Fruit fly (Drosophila melanogaster) whole organism, wandering third instar larva: ENCODE data around the gene CG32199.

ENCODE experiments used
- Abd-B ChIP-seq: fragments of >200 bp; optimal IDR thresholded peaks from 2 replicates; lab custom pipeline; 2017; ENCODE audit warnings: missing biosample characterization, missing genetic modification characterization
- CG32264 ChIP-seq: fragments of 200-800 bp; sonication (Bioruptor generic); optimal IDR thresholded peaks from 2 replicates; lab custom pipeline; 2016; ENCODE audit warnings: missing biosample characterization, missing genetic modification characterization
- CG9705 ChIP-seq: fragments of 200-800 bp; sonication (Bioruptor generic); optimal IDR thresholded peaks from 2 replicates; lab custom pipeline; 2018; ENCODE audit warnings: missing biosample characterization, mild to moderate bottlenecking, missing genetic modification characterization
- CrebA ChIP-seq: fragments of 200-800 bp; sonication (Bioruptor generic); optimal IDR thresholded peaks from 2 replicates; lab custom pipeline; 2016; ENCODE audit warnings: missing biosample characterization, mild to moderate bottlenecking, missing genetic modification characterization, borderline replicate concordance
- Dif ChIP-seq: fragments of 200-275, 200-300 bp; sonication (Bioruptor generic); optimal IDR thresholded peaks from 2 replicates; lab custom pipeline; 2018; ENCODE audit warnings: missing biosample characterization, missing genetic modification characterization; ENCODE audit not compliant: partially characterized antibody
- GATAd ChIP-seq: sonication (Bioruptor generic); optimal IDR thresholded peaks from 2 replicates; lab custom pipeline; 2016; ENCODE audit warnings: missing biosample characterization, missing genetic modification characterization
- HLH106 ChIP-seq: fragments of 200-800 bp; optimal IDR thresholded peaks from 3 replicates; lab custom pipeline; 2019; ENCODE audit warnings: missing biosample characterization, mild to moderate bottlenecking, missing genetic modification characterization, moderate library complexity
- Hnf4 ChIP-seq: fragments of 200-800 bp; sonication (Bioruptor generic); optimal IDR thresholded peaks from 2 replicates; lab custom pipeline; 2016; ENCODE audit warnings: missing biosample characterization, mild to moderate bottlenecking, missing genetic modification characterization
- Hr78 ChIP-seq: fragments of >200 bp; optimal IDR thresholded peaks from 2 replicates; lab custom pipeline; 2017; ENCODE audit warnings: missing biosample characterization, missing genetic modification characterization
- Hr83 ChIP-seq: fragments of 200-300 bp; sonication (Bioruptor generic); optimal IDR thresholded peaks from 2 replicates; lab custom pipeline; 2016; ENCODE audit warnings: missing biosample characterization, mild to moderate bottlenecking, missing genetic modification characterization, moderate library complexity; ENCODE audit not compliant: poor library complexity, severe bottlenecking
- Jra ChIP-seq: sonication (Bioruptor generic); optimal IDR thresholded peaks from 2 replicates; lab custom pipeline; 2016; ENCODE audit warnings: missing biosample characterization, missing genetic modification characterization
- Mio ChIP-seq: sonication (Bioruptor generic); optimal IDR thresholded peaks from 2 replicates; lab custom pipeline; 2016; ENCODE audit warnings: missing biosample characterization, missing genetic modification characterization
- Myc ChIP-seq: fragments of >200 bp; optimal IDR thresholded peaks from 2 replicates; lab custom pipeline; 2017
- N ChIP-seq: fragments of >200 bp; optimal IDR thresholded peaks from 2 replicates; lab custom pipeline; 2018; ENCODE audit warnings: missing biosample characterization, missing external identifiers, missing genetic modification characterization
- OdsH ChIP-seq: fragments of 200-800 bp; sonication (Bioruptor generic); optimal IDR thresholded peaks from 2 replicates; lab custom pipeline; 2016; ENCODE audit warnings: missing biosample characterization, mild to moderate bottlenecking, missing genetic modification characterization
- Rel ChIP-seq, 2 experiments: fragments of 200-800 bp; sonication (Bioruptor generic) in 1 of 2; optimal IDR thresholded peaks; 2 replicates in 1 of 2; 3 replicates in 1 of 2; lab custom pipeline; 2016 to 2019; ENCODE audit warnings: mild to moderate bottlenecking in 2 of 2, missing biosample characterization in 2 of 2, missing genetic modification characterization in 2 of 2, moderate library complexity in 1 of 2
- Sp1 ChIP-seq: fragments of 200-800 bp; sonication (Bioruptor generic); optimal IDR thresholded peaks from 3 replicates; lab custom pipeline; 2019; ENCODE audit warnings: missing biosample characterization, mild to moderate bottlenecking, missing genetic modification characterization, moderate library complexity
- Vsx2 ChIP-seq: fragments of 200-300, 225-300 bp; sonication (Bioruptor generic); optimal IDR thresholded peaks from 2 replicates; lab custom pipeline; 2018; ENCODE audit warnings: missing biosample characterization, missing genetic modification characterization; ENCODE audit not compliant: partially characterized antibody
- br ChIP-seq: fragments of 200-800 bp; sonication (Bioruptor generic); optimal IDR thresholded peaks from 2 replicates; lab custom pipeline; 2016; ENCODE audit warnings: missing biosample characterization, missing genetic modification characterization
- brk ChIP-seq: fragments of 200-800 bp; sonication (Bioruptor generic); optimal IDR thresholded peaks from 2 replicates; lab custom pipeline; 2016; ENCODE audit warnings: missing biosample characterization, mild to moderate bottlenecking, missing genetic modification characterization
- dl ChIP-seq, 2 experiments: fragments of 175-275, 200-275 bp in 1 of 2; fragments of 200-275 bp in 1 of 2; sonication (Bioruptor generic); optimal IDR thresholded peaks; lab custom pipeline; 2018; ENCODE audit warnings: mild to moderate bottlenecking in 2 of 2, missing biosample characterization in 2 of 2, missing genetic modification characterization in 2 of 2, moderate library complexity in 2 of 2; ENCODE audit not compliant: partially characterized antibody in 2 of 2, insufficient read depth in 1 of 2
- dmrt93B ChIP-seq: fragments of 200-800 bp; sonication (Bioruptor generic); optimal IDR thresholded peaks from 2 replicates; lab custom pipeline; 2018; ENCODE audit warnings: missing biosample characterization, mild to moderate bottlenecking, missing genetic modification characterization
- dsf ChIP-seq: sonication (Bioruptor generic); optimal IDR thresholded peaks from 2 replicates; lab custom pipeline; 2016; ENCODE audit warnings: missing biosample characterization, missing genetic modification characterization, borderline replicate concordance
- ey ChIP-seq: fragments of 200-800 bp; sonication (Bioruptor generic); optimal IDR thresholded peaks from 2 replicates; lab custom pipeline; 2016; ENCODE audit warnings: missing biosample characterization, missing genetic modification characterization
- foxo ChIP-seq, 2 experiments: fragments of 200-800 bp; sonication (Bioruptor generic); optimal IDR thresholded peaks; 2 replicates in 1 of 2; 3 replicates in 1 of 2; lab custom pipeline; 2016 to 2017; ENCODE audit warnings: missing biosample characterization in 2 of 2, missing genetic modification characterization in 2 of 2
- fru ChIP-seq: fragments of 200-800 bp; sonication (Bioruptor generic); optimal IDR thresholded peaks from 3 replicates; lab custom pipeline; 2016; ENCODE audit warnings: missing biosample characterization, mild to moderate bottlenecking, missing genetic modification characterization
- h ChIP-seq: fragments of 200-800 bp; sonication (Bioruptor generic); optimal IDR thresholded peaks from 3 replicates; lab custom pipeline; 2016; ENCODE audit warnings: missing biosample characterization, mild to moderate bottlenecking, missing genetic modification characterization
- jim ChIP-seq: fragments of 175-275, 200-325 bp; sonication (Bioruptor generic); optimal IDR thresholded peaks from 2 replicates; lab custom pipeline; 2016; ENCODE audit warnings: missing biosample characterization, mild to moderate bottlenecking, missing genetic modification characterization
- lola ChIP-seq: fragments of >200 bp; optimal IDR thresholded peaks from 2 replicates; lab custom pipeline; 2017; ENCODE audit warnings: missing biosample characterization, missing genetic modification characterization
- pan ChIP-seq: fragments of >200 bp; optimal IDR thresholded peaks from 2 replicates; lab custom pipeline; 2017
- psq ChIP-seq: fragments of 200-800 bp; sonication (Bioruptor generic); optimal IDR thresholded peaks from 3 replicates; lab custom pipeline; 2017; ENCODE audit warnings: missing biosample characterization, mild to moderate bottlenecking, missing genetic modification characterization, moderate library complexity
- rgr ChIP-seq: fragments of 200-800 bp; sonication (Bioruptor generic); optimal IDR thresholded peaks from 3 replicates; lab custom pipeline; 2016; ENCODE audit warnings: missing biosample characterization, mild to moderate bottlenecking, missing genetic modification characterization
- sage ChIP-seq: fragments of 200-800 bp; sonication (Bioruptor generic); optimal IDR thresholded peaks from 2 replicates; lab custom pipeline; 2016; ENCODE audit warnings: missing biosample characterization, mild to moderate bottlenecking, missing genetic modification characterization
- sv ChIP-seq: fragments of 200-800 bp; sonication (Bioruptor generic); optimal IDR thresholded peaks from 3 replicates; lab custom pipeline; 2016; ENCODE audit warnings: missing biosample characterization, missing genetic modification characterization
- tai ChIP-seq: sonication (Bioruptor generic); optimal IDR thresholded peaks from 2 replicates; lab custom pipeline; 2016; ENCODE audit warnings: missing biosample characterization, missing genetic modification characterization
- woc ChIP-seq: sonication (Bioruptor generic); optimal IDR thresholded peaks from 2 replicates; lab custom pipeline; 2016; ENCODE audit warnings: missing biosample characterization, mild to moderate bottlenecking, missing genetic modification characterization

Gene CG32199

DNA sequence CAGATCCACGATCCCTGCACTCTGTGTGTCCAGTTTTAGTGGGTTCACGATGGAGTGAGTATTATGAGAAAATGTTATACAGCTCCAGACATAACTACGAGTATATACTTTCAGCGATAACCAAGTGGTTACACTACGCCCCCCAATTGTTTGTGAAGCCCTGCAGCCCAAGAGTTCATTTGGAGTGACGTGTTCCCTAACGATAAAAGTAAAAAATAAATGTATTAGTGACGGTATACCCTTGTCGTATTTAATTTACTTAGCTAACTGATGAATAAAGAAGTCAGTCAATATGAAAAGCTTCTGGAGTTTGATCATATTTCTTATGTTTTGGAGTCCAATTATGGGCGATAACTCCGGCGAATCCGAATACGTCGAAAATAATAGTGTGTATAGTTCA, 4.5 kb upstream of the CG32199 start, which contains the start of gene CG18231:
Gene CG18231, plus strand, starts transcription at position 301 of the 400 bp plus-strand sequence.
- no peak for TF ChIP-seq sage
- no peak for TF ChIP-seq CrebA (GFP tag; lab: Kevin White, UChicago)
- TF ChIP-seq Vsx2, result no peak
- no peak for TF ChIP-seq Jra (GFP tag; lab: Kevin White, UChicago)

DNA sequence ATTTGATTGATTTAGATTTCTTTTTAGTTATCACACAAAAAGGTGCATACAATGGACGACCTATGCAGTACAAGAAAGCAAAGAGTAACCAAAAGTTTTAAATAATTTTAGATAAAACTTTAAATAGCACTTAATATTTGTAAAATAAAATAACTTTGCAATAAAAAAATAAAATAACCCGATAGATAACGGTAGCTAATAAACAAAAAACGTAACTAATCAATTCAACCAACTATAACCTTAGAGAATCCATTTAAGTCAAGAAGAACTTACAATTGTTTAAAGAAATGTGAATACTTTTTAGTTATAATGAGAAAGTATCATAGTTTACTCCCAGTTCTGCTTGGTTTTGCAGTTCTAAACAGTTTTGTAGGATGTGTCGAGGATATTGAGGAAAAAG, 2.4 kb upstream of the CG32199 start, which contains the start of gene CG32201:
Gene CG32201, plus strand, starts transcription at position 301 of the 400 bp plus-strand sequence.
- no peak for TF ChIP-seq CG32264 (GFP tag; lab: Kevin White, UChicago)
- no peak for TF ChIP-seq sv
- TF ChIP-seq jim (GFP tag; lab: Kevin White, UChicago), result no peak
- TF ChIP-seq Hr83 (GFP tag; lab: Kevin White, UChicago), result no peak
- TF ChIP-seq OdsH (GFP tag; lab: Kevin White, UChicago), result no peak

DNA sequence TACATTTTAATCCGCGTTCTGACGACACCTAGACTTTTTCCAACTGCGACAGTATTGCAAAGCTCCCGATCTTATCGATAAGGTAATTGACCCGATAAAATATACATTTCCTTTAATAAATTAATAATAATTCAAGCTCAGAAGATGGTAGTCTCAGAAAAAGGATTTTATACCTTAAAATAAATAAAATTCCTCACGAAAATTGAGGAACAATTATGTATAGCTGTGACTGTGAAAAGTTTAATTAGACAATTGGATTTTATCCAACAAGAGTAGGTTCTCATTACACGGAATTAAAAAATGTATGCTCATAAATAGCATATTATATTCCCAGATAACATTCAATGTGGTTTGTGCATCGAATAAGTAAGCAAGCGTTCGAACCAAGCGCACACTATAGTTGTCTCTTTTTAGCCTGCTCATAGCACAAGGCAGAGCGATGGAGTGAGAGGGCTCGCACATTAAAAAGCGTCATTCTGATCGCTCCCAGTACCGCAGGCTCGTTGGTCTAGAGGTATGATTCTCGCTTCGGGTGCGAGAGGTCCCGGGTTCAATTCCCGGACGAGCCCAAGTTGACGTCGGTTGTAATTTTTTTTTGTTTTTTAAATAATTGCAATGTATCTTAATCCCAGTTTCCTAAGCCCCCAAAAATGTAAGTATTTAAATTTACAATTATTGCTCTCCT, 6.3 kb downstream of the CG32199 start, which contains the start of the genes CG13380 and CG4174:
Gene CG13380, minus strand, starts transcription at position 51 of the 685 bp plus-strand sequence.
Gene CG4174, minus strand, starts transcription at position 51 of the 685 bp plus-strand sequence.
- TF ChIP-seq Hnf4, result peak; percentile 17
- TF ChIP-seq sage, result no peak
- no peak for TF ChIP-seq foxo (GFP tag; optimal IDR thresholded peaks at IDR 0.05; lab: Kevin White, UChicago)
- peak; percentile 8 for TF ChIP-seq Hr83 (GFP tag; lab: Kevin White, UChicago)
- TF ChIP-seq sv, result no peak
- no peak for TF ChIP-seq dl (GFP tag; optimal IDR thresholded peaks at IDR 0.05; lab: Kevin White, UChicago; ENCODE audit: insufficient read depth in 1 of 2, partially characterized antibody in 2 of 2)
- TF ChIP-seq CG32264 (GFP tag; lab: Kevin White, UChicago), result no peak
- no peak for TF ChIP-seq Vsx2
- no peak for TF ChIP-seq h (GFP tag; lab: Kevin White, UChicago)
- no peak for TF ChIP-seq OdsH (GFP tag; lab: Kevin White, UChicago)
- no peak for TF ChIP-seq Rel (GFP tag; optimal IDR thresholded peaks at IDR 0.05; lab: Kevin White, UChicago)
- no peak for TF ChIP-seq Rel (tag; optimal IDR thresholded peaks at IDR 0.05; lab: Kevin White, UChicago)
- no peak for TF ChIP-seq Hr78
- no peak for TF ChIP-seq Jra (GFP tag; lab: Kevin White, UChicago)
- TF ChIP-seq ey (GFP tag; lab: Kevin White, UChicago), result no peak
- TF ChIP-seq CG9705 (GFP tag; lab: Kevin White, UChicago), result no peak
- TF ChIP-seq, all 38 proteins: peak for 2

DNA sequence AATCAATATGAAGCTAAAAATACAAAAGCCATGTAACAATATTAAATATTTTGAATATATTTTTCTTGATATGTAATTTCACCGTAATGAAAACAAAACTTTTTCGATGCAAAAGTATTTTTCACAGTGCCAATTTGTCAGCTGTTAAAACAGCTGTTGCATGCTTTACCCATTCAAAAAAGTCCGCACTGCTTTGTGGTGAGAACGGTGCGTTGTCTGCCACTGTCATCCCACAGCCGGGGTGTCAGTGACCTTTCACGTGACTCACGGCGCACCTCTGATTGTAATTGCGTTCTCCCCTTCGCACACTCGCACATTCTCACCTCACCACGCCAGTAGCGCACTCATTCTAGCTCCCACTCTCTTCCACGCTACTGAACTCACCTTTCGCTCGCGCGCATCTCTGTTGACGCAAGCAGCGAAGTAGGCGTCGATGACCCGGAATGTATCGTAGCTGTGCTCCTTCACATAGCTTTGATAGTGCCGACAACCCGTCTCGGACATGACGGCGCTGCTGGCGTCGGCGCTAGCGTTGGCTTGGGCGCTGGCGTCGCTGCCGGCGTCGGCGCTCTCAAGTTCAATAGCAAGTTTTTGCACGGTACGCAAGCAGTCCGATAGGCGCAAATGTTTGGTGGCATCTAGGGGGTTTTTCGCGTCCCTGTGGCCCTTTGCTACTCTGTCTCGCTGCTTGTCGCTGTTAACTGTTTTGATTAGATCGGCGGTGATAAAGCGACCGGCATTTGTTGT, 9.5 kb downstream of the CG32199 start:
- no peak for TF ChIP-seq N (GFP tag; lab: Kevin White, UChicago)
- TF ChIP-seq Mio (GFP tag; lab: Kevin White, UChicago), result no peak
- TF ChIP-seq ey (GFP tag; lab: Kevin White, UChicago), result peak; percentile 21
- peak; percentile 7 for TF ChIP-seq rgr (GFP tag; lab: Kevin White, UChicago)
- peak; percentile 51 for TF ChIP-seq Hnf4
- TF ChIP-seq GATAd (GFP tag; lab: Kevin White, UChicago), result no peak
- peak; percentile 55 for TF ChIP-seq br (GFP tag; lab: Kevin White, UChicago)
- peak; percentile 53 for TF ChIP-seq woc (GFP tag; lab: Kevin White, UChicago)
- TF ChIP-seq lola, result no peak
- no peak for TF ChIP-seq pan (lab: Kevin White, UChicago)
- TF ChIP-seq Hr78, result no peak
- peak; percentile 54 for TF ChIP-seq sv
- TF ChIP-seq h (GFP tag; lab: Kevin White, UChicago), result peak; percentile 20
- TF ChIP-seq Rel (GFP tag; optimal IDR thresholded peaks at IDR 0.05; lab: Kevin White, UChicago), result peak; percentile 23
- peak; percentile 80 for TF ChIP-seq Rel (tag; optimal IDR thresholded peaks at IDR 0.05; lab: Kevin White, UChicago)
- peak; percentile 6 for TF ChIP-seq psq (GFP tag; lab: Kevin White, UChicago)
- TF ChIP-seq Myc (lab: Kevin White, UChicago), result peak; percentile 71
- no peak for TF ChIP-seq Dif
- TF ChIP-seq Hr83 (GFP tag; lab: Kevin White, UChicago), result peak; percentile 35
- TF ChIP-seq Abd-B (GFP tag; lab: Kevin White, UChicago), result no peak
- no peak for TF ChIP-seq Vsx2
- peak; percentile 27 for TF ChIP-seq HLH106 (tag; lab: Kevin White, UChicago)
- peak; percentile 87 for TF ChIP-seq Jra (GFP tag; lab: Kevin White, UChicago)
- TF ChIP-seq foxo (GFP tag; optimal IDR thresholded peaks at IDR 0.05; lab: Kevin White, UChicago), result peak in 1 of 2 experiments; percentile 55
- TF ChIP-seq tai (GFP tag; lab: Kevin White, UChicago), result no peak
- TF ChIP-seq OdsH (GFP tag; lab: Kevin White, UChicago), result no peak
- no peak for TF ChIP-seq sage
- TF ChIP-seq dl (GFP tag; optimal IDR thresholded peaks at IDR 0.05; lab: Kevin White, UChicago; ENCODE audit: insufficient read depth in 1 of 2, partially characterized antibody in 2 of 2), result peak in 1 of 2 experiments; percentile 3
- no peak for TF ChIP-seq dsf (GFP tag; lab: Kevin White, UChicago)
- TF ChIP-seq dmrt93B, result no peak
- peak; percentile 64 for TF ChIP-seq fru (GFP tag; lab: Kevin White, UChicago)
- peak; percentile 31 for TF ChIP-seq Sp1 (GFP tag; lab: Kevin White, UChicago)
- TF ChIP-seq brk (GFP tag; lab: Kevin White, UChicago), result peak; percentile 10
